Fruit fly (Drosophila melanogaster) Kc167 (cell line): ENCODE results near the gene Takl1.

Experiments used
- Myc ChIP-seq: fragments of >200 bp; optimal IDR thresholded peaks from 2 replicates; lab custom pipeline; 2017; ENCODE audit warnings: missing external identifiers
- Sin3A ChIP-seq: fragments of >200 bp; optimal IDR thresholded peaks from 2 replicates; lab custom pipeline; 2018; ENCODE audit warnings: missing external identifiers
- insv ChIP-seq: fragments of >200 bp; optimal IDR thresholded peaks from 3 replicates; lab custom pipeline; 2018; ENCODE audit warnings: missing external identifiers
- ttk ChIP-seq: sonication (Bioruptor generic); optimal IDR thresholded peaks from 2 replicates; lab custom pipeline; 2017; ENCODE audit warnings: missing external identifiers

DNA sequence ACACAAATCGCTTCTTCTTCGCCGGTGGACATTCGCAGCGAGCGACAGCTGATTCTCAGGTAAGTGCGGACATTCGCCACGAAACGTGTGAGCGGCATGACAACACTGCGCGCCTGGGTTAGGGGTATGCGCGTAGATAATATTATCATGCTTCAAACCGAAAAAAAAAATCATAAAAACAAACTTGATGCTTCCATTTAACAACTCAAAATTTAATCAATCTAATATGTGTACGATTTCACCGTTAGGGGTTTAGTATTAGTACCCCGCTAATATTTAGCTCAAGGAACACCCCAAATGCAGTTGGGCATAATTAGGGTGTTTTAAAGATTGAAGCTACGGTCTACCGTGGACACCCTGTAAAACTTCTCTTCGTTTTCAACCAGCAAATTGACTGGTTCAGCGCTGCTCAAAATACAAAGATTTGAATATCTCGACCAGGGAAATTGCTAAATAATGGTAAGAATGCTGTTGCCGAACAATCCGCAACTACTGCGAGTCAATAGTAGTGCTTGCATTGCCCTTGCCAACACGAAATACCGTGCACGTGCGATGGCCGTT, 49.5 kb upstream of the Takl1 start, which contains the start of the genes CG17271 and RpS20:
- TF ChIP-seq Sin3A (lab: Kevin White, UChicago), result no peak
- TF ChIP-seq Myc (lab: Kevin White, UChicago), result no peak
- TF ChIP-seq ttk (lab: Kevin White, UChicago), result no peak
- no peak for TF ChIP-seq insv (lab: Kevin White, UChicago)
